Worm (Caenorhabditis elegans) whole organism, L1 larva: Measurements from ENCODE around the gene ztf-7.

ENCODE experiments used
- C16A3.4 ChIP-seq: fragments of 150-350 bp; optimal IDR thresholded peaks from 2 replicates; lab custom pipeline; 2014; ENCODE audit warnings: missing biosample characterization, missing genetic modification characterization
- blmp-1 ChIP-seq: fragments of 150-350 bp; optimal IDR thresholded peaks from 2 replicates; lab custom pipeline; 2014; ENCODE audit warnings: missing biosample characterization, missing genetic modification characterization
- elt-3 ChIP-seq, 6 experiments: fragments of 150-350 bp in 1 of 6; sonication (generic microtip); optimal IDR thresholded peaks; 2 replicates each; lab custom pipeline; 2017 to 2018; ENCODE audit warnings: missing biosample characterization in 6 of 6, missing genetic modification characterization in 6 of 6, inconsistent platforms in 1 of 6
- fkh-10 ChIP-seq: sonication (generic microtip); optimal IDR thresholded peaks from 2 replicates; lab custom pipeline; 2017; ENCODE audit warnings: missing biosample characterization, missing genetic modification reagents, missing genetic modification characterization
- lsy-2 ChIP-seq, 2 experiments: fragments of 150-350 bp; optimal IDR thresholded peaks; 2 replicates each; lab custom pipeline; 2014; ENCODE audit warnings: missing biosample characterization in 2 of 2, missing genetic modification characterization in 2 of 2
- nhr-12 ChIP-seq: sonication (generic microtip); optimal IDR thresholded peaks from 2 replicates; lab custom pipeline; 2017; ENCODE audit warnings: missing biosample characterization, missing genetic modification characterization
- skn-1 ChIP-seq: fragments of 150-350 bp; optimal IDR thresholded peaks from 2 replicates; lab custom pipeline; 2014; ENCODE audit warnings: missing biosample characterization, missing genetic modification characterization
- unc-130 ChIP-seq: fragments of 150-350 bp; optimal IDR thresholded peaks from 2 replicates; lab custom pipeline; 2017; ENCODE audit warnings: missing biosample characterization, missing genetic modification characterization, inconsistent platforms
- unc-30 ChIP-seq: sonication (generic microtip); optimal IDR thresholded peaks from 2 replicates; lab custom pipeline; 2017; ENCODE audit warnings: missing biosample characterization, missing genetic modification characterization
- ztf-11 ChIP-seq, 2 experiments: sonication (generic microtip); optimal IDR thresholded peaks; 2 replicates each; lab custom pipeline; 2016 to 2017; ENCODE audit warnings: missing genetic modification characterization in 2 of 2, missing biosample characterization in 1 of 2, missing compliant biosample characterization in 1 of 2

DNA sequence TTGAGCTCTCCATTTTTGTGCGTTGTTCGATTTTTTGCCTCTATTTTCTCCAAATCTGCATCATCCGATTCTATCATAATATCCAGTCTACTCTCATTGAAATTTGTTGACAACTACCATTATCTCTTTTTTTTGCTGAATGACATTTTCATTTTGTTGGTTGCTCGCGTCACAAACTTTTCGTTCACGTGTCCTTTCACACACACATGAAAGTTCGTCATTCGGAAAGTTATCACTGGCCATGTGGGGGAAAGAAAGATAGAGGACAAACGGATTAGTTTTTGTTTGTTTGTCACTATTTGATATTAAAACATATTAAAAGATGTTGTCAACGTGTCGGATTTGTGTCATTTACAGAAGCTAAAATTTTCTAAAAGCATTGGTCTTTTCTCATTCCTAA is 5.5 kb upstream of the ztf-7 start:
- TF ChIP-seq skn-1 (tag; lab: Kevin White, UChicago), result no peak
- no peak for TF ChIP-seq unc-30 (tag; lab: Kevin White, UChicago)
- TF ChIP-seq fkh-10 (GFP tag; lab: Kevin White, UChicago), result no peak
- TF ChIP-seq unc-130, result no peak
- no peak for TF ChIP-seq elt-3 (tag; optimal IDR thresholded peaks at IDR 0.05; lab: Kevin White, UChicago)
- TF ChIP-seq blmp-1 (tag; lab: Kevin White, UChicago), result no peak
- TF ChIP-seq C16A3.4, result no peak
- no peak for TF ChIP-seq nhr-12
- no peak for TF ChIP-seq ztf-11 (tag; optimal IDR thresholded peaks at IDR 0.05; lab: Kevin White, UChicago)
- TF ChIP-seq lsy-2 (tag; optimal IDR thresholded peaks at IDR 0.05; lab: Kevin White, UChicago), result peak in 1 of 2 experiments; percentile 8
